Worm (Caenorhabditis elegans): ENCODE measurements around the gene tars-1.

Gene tars-1

ce11 chrII:11723904-11724303, 28.4 kb upstream of the tars-1 start, which contains the start of gene ldh-1:
ldh-1 (plus strand) TSS chrII:11724204.
- TF ChIP-seq dpl-1 (GFP tag; optimal IDR thresholded peaks at IDR 0.05) = no peak

ce11 chrII:11722164-11722563, 26.7 kb upstream of the tars-1 start:
- TF ChIP-seq B0019.2 (GFP tag; conservative IDR thresholded peaks at IDR 0.05) (no peak), F52B5.7 (tag; optimal IDR thresholded peaks at IDR 0.05) (no peak), mxl-1 (tag; optimal IDR thresholded peaks at IDR 0.05) (no peak), lag-1 (GFP tag; IDR thresholded peaks at IDR 0.05) (no peak), egl-44 (GFP tag; IDR thresholded peaks at IDR 0.05) (no peak), F10E7.11 (tag; optimal IDR thresholded peaks at IDR 0.05) (no peak), Y67H2A.10 (GFP tag; conservative IDR thresholded peaks at IDR 0.05) (no peak), madf-8 (GFP tag; conservative IDR thresholded peaks at IDR 0.05) (no peak), B0336.3 (GFP tag; IDR thresholded peaks at IDR 0.05) (no peak), K11D2.4 (GFP tag; IDR thresholded peaks at IDR 0.05) (no peak), rpc-1 (optimal IDR thresholded peaks at IDR 0.05) (no peak), rpc-1 (tag; optimal IDR thresholded peaks at IDR 0.05) (no peak)

DNA sequence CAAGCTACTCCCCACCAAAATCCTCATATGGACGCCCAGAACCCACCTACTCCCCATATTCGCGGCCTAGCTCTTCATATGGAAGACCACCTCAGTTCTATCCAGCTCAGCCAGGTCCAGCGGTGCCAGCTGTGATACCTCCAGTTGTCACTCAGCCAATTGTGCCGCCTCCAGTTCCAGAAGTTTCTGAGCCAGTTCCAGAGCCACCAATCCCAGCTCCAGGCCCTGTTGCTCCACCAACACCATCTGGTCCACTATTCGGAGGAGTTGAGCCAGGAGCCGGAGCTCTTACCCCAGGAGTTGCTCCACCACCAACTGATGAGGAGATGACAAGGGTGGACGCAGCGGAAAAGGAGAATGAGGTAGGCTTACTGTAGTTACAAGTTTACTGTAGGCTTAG, 26.1 kb upstream of the tars-1 start:
- TF ChIP-seq die-1 (tag; optimal IDR thresholded peaks at IDR 0.05) (no peak), mcd-1 (GFP tag; IDR thresholded peaks at IDR 0.05) (0 out of 2 replicates have a peak, but pooled peaks have one; percentile 16), lin-26 (GFP tag; IDR thresholded peaks at IDR 0.05) (0 out of 2 replicates have a peak, but pooled peaks have one; percentile 17), zfh-2 (GFP tag; conservative IDR thresholded peaks at IDR 0.05) (peak; percentile 87), egrh-3 (GFP tag; IDR thresholded peaks at IDR 0.05) (peak; percentile 33; the same call in 1 of the 2 replicates), snpc-3.4 (tag; optimal IDR thresholded peaks at IDR 0.05) (no peak), nhr-27 (tag; optimal IDR thresholded peaks at IDR 0.05) (no peak)

- TF ChIP-seq attf-3 (GFP tag; conservative IDR thresholded peaks at IDR 0.05) = peak; percentile 84
- TF ChIP-seq lag-1 (GFP tag; IDR thresholded peaks at IDR 0.05) = no peak
These were observed 25.4 kb upstream of the tars-1 start for ce11 chrII:11720819-11721218.

DNA sequence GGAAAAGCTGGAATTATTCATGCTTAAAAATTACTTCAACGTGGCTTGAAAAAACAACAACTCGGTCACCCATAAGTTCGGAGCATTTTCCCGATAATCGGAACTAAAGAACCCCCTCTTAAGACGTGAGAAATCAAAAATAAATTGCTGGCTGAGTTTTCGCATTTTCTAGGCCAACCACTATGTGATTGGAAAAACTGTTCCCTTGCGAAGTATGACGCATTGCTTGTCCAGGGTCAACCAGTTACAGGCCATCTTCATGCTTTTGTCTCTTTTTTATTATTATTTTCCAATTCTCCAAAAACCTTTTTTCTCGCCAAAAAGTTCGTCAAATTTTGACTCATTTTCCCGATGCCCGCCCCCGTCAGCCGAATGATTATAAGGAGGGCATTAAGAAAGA, 24.6 kb upstream of the tars-1 start, which contains the start of gene F13D12.3:
F13D12.3 (plus strand) TSS at position 301 of the 400 bp plus-strand sequence.
- TF ChIP-seq snpc-1.1 (tag; optimal IDR thresholded peaks at IDR 0.05; ENCODE audit: insufficient read depth) (no peak), Y67H2A.10 (GFP tag; conservative IDR thresholded peaks at IDR 0.05) (no peak), Y53G8AR.9 (GFP tag; conservative IDR thresholded peaks at IDR 0.05) (no peak), rec-8 (tag; optimal IDR thresholded peaks at IDR 0.05) (no peak), hsf-1 (GFP tag; IDR thresholded peaks at IDR 0.05) (no peak), bed-2 (GFP tag; IDR thresholded peaks at IDR 0.05) (no peak), lin-35 (GFP tag; optimal IDR thresholded peaks at IDR 0.05) (no peak), ceh-58 (GFP tag; IDR thresholded peaks at IDR 0.05) (no peak), Y79H2A.3 (GFP tag; conservative IDR thresholded peaks at IDR 0.05) (no peak)

DNA sequence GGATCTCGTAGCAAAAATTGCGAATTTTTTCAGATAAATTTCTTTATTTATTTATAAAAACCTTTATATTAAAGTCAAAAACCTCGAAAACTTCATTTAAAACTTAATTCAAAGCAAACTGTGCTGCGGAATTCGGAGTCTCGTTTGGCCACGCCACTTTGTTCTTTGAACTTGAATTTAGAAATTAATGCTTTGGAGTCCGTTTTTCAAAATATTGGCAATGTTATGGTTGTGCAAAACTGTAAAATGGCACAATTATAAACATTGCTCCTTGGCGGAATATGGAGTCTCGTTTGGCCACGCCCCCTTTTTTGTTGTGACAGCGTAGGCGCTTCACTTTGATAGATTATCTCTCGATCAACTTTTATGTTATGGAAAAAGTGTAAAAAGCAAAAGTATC, 24.1 kb upstream of the tars-1 start:
- TF ChIP-seq nhr-27 (tag; optimal IDR thresholded peaks at IDR 0.05) = no peak
- TF ChIP-seq attf-3 (GFP tag; conservative IDR thresholded peaks at IDR 0.05) = peak; percentile 78

Data from whole organism, young adult.